Worm (Caenorhabditis elegans): Measurements from ENCODE around the gene F21G4.5.

DNA sequence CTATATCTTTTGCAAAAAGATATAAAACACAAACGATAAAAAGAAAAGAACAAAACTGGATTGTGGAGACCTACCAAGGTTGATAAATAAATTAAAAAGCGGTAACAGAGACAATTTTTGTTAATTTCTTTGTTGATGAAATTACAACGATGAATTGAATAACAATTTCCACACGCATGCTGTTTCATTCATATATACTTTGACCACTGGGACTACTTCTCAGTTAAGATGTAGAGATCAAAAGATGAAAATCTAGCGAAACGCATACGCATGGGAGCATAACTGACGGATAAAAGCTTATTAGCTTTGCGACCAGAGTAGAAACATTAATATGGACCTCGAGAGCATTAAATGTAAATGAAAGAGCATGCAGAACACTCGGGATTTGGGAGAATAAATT, 50.1 kb downstream of the F21G4.5 start:
- TF ChIP-seq pha-2 (tag; optimal IDR thresholded peaks at IDR 0.05) (no peak), dmd-4 (tag; optimal IDR thresholded peaks at IDR 0.05; ENCODE audit: borderline replicate concordance) (no peak), K09A11.1 (tag; optimal IDR thresholded peaks at IDR 0.05; ENCODE audit: insufficient read depth) (no peak), ceh-14 (tag; optimal IDR thresholded peaks at IDR 0.05) (peak; percentile 54), madf-2 (tag; optimal IDR thresholded peaks at IDR 0.05) (no peak)

All from whole organism, late embryonic.